Fruit fly (Drosophila melanogaster) whole organism, prepupa: ENCODE measurements around the gene Cyp4d2.
A peak's percentile ranks its signal among the peaks of the same experiment; 100 is the strongest.

Source experiments
- CG16779 ChIP-seq: fragments of 200-800 bp; sonication (Bioruptor generic); optimal IDR thresholded peaks from 3 replicates; lab custom pipeline; 2017; ENCODE audit warnings: missing biosample characterization, mild to moderate bottlenecking, missing genetic modification characterization
- CG4318 ChIP-seq: fragments of 200-800 bp; sonication (Bioruptor generic); optimal IDR thresholded peaks from 3 replicates; lab custom pipeline; 2017; ENCODE audit warnings: missing biosample characterization, mild to moderate bottlenecking, missing genetic modification characterization
- CG6163 ChIP-seq: fragments of 200-800 bp; sonication (Bioruptor generic); IDR thresholded peaks from 3 replicates; pipeline ENCODE4 v1.3.6; 2022; ENCODE audit warnings: missing biosample characterization, missing genetic modification characterization
- CG6854 ChIP-seq: fragments of 200-800 bp; sonication (Bioruptor generic); optimal IDR thresholded peaks from 2 replicates; lab custom pipeline; 2017; ENCODE audit warnings: missing biosample characterization, mild to moderate bottlenecking, missing genetic modification characterization
- CG8632 ChIP-seq: fragments of 200-800 bp; sonication (Bioruptor generic); optimal IDR thresholded peaks from 3 replicates; lab custom pipeline; 2016; ENCODE audit warnings: missing biosample characterization, missing genetic modification characterization
- Sox15 ChIP-seq: fragments of 200-800 bp; sonication (Bioruptor generic); optimal IDR thresholded peaks from 3 replicates; lab custom pipeline; 2016; ENCODE audit warnings: missing biosample characterization, missing genetic modification characterization
- eg ChIP-seq: fragments of 200-800 bp; sonication (Bioruptor generic); IDR thresholded peaks from 3 replicates; pipeline ENCODE4 v1.3.6; 2022; ENCODE audit warnings: missing biosample characterization, missing genetic modification characterization
- svp ChIP-seq: fragments of 200-800 bp; sonication (Bioruptor generic); peaks from one replicate; lab custom pipeline; 2016; ENCODE audit warnings: missing biosample characterization, missing genetic modification characterization

DNA sequence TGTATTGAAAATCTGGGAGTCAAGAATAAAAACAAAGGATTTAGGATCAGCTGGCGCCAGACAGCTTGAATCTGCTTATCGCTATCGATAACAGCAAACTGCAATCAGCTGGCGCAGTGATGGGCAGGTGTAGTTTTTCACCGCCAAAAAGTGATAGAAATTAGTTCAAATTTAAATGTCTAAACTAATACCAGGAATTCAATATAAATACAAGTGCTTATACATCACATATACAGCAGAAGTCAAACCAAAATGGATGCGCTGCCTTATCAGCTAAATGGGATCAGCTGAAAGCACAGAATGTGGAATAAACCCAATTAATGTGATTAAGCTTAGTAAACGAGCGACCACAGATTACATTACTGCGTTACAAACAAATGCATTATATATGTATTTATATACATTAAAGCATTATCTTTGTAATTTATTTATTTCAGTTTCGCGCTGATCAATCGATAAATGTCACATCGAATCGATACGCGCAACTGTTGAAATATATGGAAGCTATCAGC lies 5.0 kb downstream of the Cyp4d2 start, which contains the start of gene pn:
- no peak for TF ChIP-seq CG8632 (GFP tag; lab: Kevin White, UChicago)
- TF ChIP-seq eg (GFP tag; lab: Robert Waterston, UW), result no peak
- TF ChIP-seq CG4318 (GFP tag; lab: Kevin White, UChicago), result no peak
- TF ChIP-seq svp (GFP tag; lab: Kevin White, UChicago), result peak; percentile 78
- TF ChIP-seq CG16779, result no peak
- no peak for TF ChIP-seq Sox15 (GFP tag; lab: Kevin White, UChicago)
- TF ChIP-seq CG6854 (GFP tag; lab: Kevin White, UChicago), result no peak
- no peak for TF ChIP-seq CG6163 (GFP tag; lab: Robert Waterston, UW)
